Fruit fly (Drosophila melanogaster) whole organism, pupa: Measurements from ENCODE around the gene Sema1a.

Source experiments
- CG10348 ChIP-seq: fragments of 200-800 bp; sonication (Bioruptor generic); IDR thresholded peaks from 2 replicates; pipeline ENCODE4 v1.3.6; 2022; ENCODE audit warnings: missing biosample characterization, missing genetic modification characterization
- CG12605 ChIP-seq: fragments of 200-800 bp; sonication (Bioruptor generic); IDR thresholded peaks from 2 replicates; pipeline ENCODE4 v1.3.6; 2022; ENCODE audit warnings: missing biosample characterization, missing genetic modification characterization
- CG13204 ChIP-seq: fragments of 200-800 bp; sonication (Bioruptor generic); optimal IDR thresholded peaks from 2 replicates; lab custom pipeline; 2018; ENCODE audit warnings: missing biosample characterization, mild to moderate bottlenecking, missing genetic modification characterization, moderate library complexity
- CG14655 ChIP-seq: fragments of 200-800 bp; sonication (Bioruptor generic); optimal IDR thresholded peaks from 3 replicates; lab custom pipeline; 2017; ENCODE audit warnings: mild to moderate bottlenecking, missing biosample characterization, missing genetic modification reagents, missing genetic modification characterization
- CG15710 ChIP-seq: fragments of 200-800 bp; sonication (Bioruptor generic); optimal IDR thresholded peaks from 2 replicates; lab custom pipeline; 2018; ENCODE audit warnings: missing biosample characterization, mild to moderate bottlenecking, missing genetic modification characterization, moderate library complexity
- CG17806 ChIP-seq: fragments of 200-800 bp; sonication (Bioruptor generic); optimal IDR thresholded peaks from 2 replicates; lab custom pipeline; 2018; ENCODE audit warnings: missing biosample characterization, mild to moderate bottlenecking, missing genetic modification characterization, moderate library complexity
- CG32121 ChIP-seq: fragments of 200-800 bp; sonication (Bioruptor generic); IDR thresholded peaks from 2 replicates; pipeline ENCODE4 v1.3.6; 2022; ENCODE audit warnings: missing biosample characterization, missing genetic modification characterization
- CG34367 ChIP-seq: fragments of 200-800 bp; sonication (Bioruptor generic); optimal IDR thresholded peaks from 2 replicates; lab custom pipeline; 2018; ENCODE audit warnings: missing biosample characterization, mild to moderate bottlenecking, missing genetic modification characterization
- CG4496 ChIP-seq: fragments of 200-800 bp; sonication (Bioruptor generic); IDR thresholded peaks from 3 replicates; pipeline ENCODE4 v1.3.6; 2022; ENCODE audit warnings: missing biosample characterization, missing genetic modification characterization
- CG8159 ChIP-seq: fragments of 200-800 bp; sonication (Bioruptor generic); optimal IDR thresholded peaks from 3 replicates; lab custom pipeline; 2018; ENCODE audit warnings: missing biosample characterization, mild to moderate bottlenecking, missing genetic modification characterization, moderate library complexity
- CG8301 ChIP-seq: fragments of 200-800 bp; sonication (Bioruptor generic); optimal IDR thresholded peaks from 2 replicates; lab custom pipeline; 2018; ENCODE audit warnings: missing biosample characterization, mild to moderate bottlenecking, missing genetic modification characterization
- CG9948 ChIP-seq: fragments of 200-800 bp; sonication (Bioruptor generic); optimal IDR thresholded peaks from 2 replicates; lab custom pipeline; 2018; ENCODE audit warnings: missing biosample characterization, mild to moderate bottlenecking, missing genetic modification characterization, moderate library complexity
- D1 ChIP-seq: fragments of 200-800 bp; sonication (Bioruptor generic); optimal IDR thresholded peaks from 2 replicates; lab custom pipeline; 2018; ENCODE audit warnings: missing biosample characterization, mild to moderate bottlenecking, missing genetic modification characterization, moderate library complexity
- EcR ChIP-seq: fragments of 200-800 bp; sonication (Bioruptor generic); optimal IDR thresholded peaks from 3 replicates; lab custom pipeline; 2019; ENCODE audit warnings: missing biosample characterization, missing genetic modification characterization, mild to moderate bottlenecking, moderate library complexity, missing genetic modification reagents
- Ets98B ChIP-seq: fragments of 200-800 bp; sonication (Bioruptor generic); IDR thresholded peaks from 2 replicates; pipeline ENCODE4 v1.3.6; 2022; ENCODE audit warnings: missing biosample characterization, missing genetic modification characterization
- Pif1A ChIP-seq: fragments of 200-800 bp; sonication (Bioruptor generic); optimal IDR thresholded peaks from 3 replicates; lab custom pipeline; 2016; ENCODE audit warnings: missing biosample characterization, missing genetic modification characterization
- Pif1B ChIP-seq: fragments of 200-800 bp; sonication (Bioruptor generic); optimal IDR thresholded peaks from 3 replicates; lab custom pipeline; 2016; ENCODE audit warnings: missing biosample characterization, missing genetic modification characterization
- Snoo ChIP-seq: fragments of 200-800 bp; sonication (Bioruptor generic); optimal IDR thresholded peaks from 3 replicates; lab custom pipeline; 2017; ENCODE audit warnings: missing biosample characterization, mild to moderate bottlenecking, missing genetic modification characterization, inconsistent platforms
- fd96Ca ChIP-seq: fragments of 200-800 bp; sonication (Bioruptor generic); IDR thresholded peaks from 3 replicates; pipeline ENCODE4 v1.3.6; 2022; ENCODE audit warnings: missing biosample characterization, missing genetic modification characterization
- gl ChIP-seq: fragments of 200-800 bp; sonication (Bioruptor generic); optimal IDR thresholded peaks from 2 replicates; lab custom pipeline; 2018; ENCODE audit warnings: missing biosample characterization, mild to moderate bottlenecking, missing genetic modification characterization
- rn ChIP-seq: fragments of 200-800 bp; sonication (Bioruptor generic); IDR thresholded peaks from 2 replicates; pipeline ENCODE4 v1.3.6; 2022; ENCODE audit warnings: missing biosample characterization, missing genetic modification characterization

Sema1a gene

DNA sequence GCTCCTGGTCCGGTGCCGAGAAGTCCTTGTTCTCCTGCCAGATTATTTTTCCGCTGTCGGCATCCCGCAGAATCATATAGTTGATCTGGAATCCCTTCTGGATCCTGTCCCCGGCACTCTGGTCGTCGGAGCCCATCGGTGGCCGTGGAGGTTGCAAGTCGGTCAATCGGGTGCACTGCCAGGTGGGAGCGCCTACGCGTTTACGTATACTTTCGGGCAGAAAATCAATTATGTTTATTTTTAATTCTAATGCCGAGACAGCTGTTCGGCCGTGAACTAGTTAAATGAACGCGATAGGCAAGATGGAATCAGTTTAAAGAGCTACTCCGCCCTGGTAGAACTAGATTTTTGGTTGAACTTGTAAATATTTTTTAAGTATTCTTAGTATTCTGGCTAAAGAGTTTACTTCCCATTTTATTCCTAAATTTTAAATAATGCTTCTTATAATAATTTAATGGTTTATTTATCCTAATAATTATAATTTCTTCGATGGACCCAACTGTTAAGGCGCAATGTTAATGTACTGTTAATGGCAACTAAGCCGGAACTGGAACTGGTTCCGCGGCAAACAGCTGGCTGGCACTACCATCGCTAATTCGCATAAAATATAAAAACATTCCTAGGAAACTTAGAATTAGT lies 143.8 kb downstream of the Sema1a start, which contains the start of the genes PrBP and Trs23:
Gene PrBP (minus strand): TSS at position 288 of the 639 bp plus-strand sequence.
Gene Trs23 (plus strand): TSS at position 564 of the 639 bp plus-strand sequence.
- TF ChIP-seq CG8159 (no peak), CG34367 (tag; lab: Kevin White, UChicago) (no peak)

- TF ChIP-seq CG15710 (tag; lab: Kevin White, UChicago), result no peak
- TF ChIP-seq fd96Ca (GFP tag; lab: Robert Waterston, UW), result no peak
- no peak for TF ChIP-seq CG8159
- no peak for TF ChIP-seq Pif1B (GFP tag; lab: Kevin White, UChicago)
- TF ChIP-seq CG12605 (GFP tag; lab: Robert Waterston, UW), result no peak
Measured at dm6 chr2L:8689853-8690252, 147.9 kb downstream of the Sema1a start.

DNA sequence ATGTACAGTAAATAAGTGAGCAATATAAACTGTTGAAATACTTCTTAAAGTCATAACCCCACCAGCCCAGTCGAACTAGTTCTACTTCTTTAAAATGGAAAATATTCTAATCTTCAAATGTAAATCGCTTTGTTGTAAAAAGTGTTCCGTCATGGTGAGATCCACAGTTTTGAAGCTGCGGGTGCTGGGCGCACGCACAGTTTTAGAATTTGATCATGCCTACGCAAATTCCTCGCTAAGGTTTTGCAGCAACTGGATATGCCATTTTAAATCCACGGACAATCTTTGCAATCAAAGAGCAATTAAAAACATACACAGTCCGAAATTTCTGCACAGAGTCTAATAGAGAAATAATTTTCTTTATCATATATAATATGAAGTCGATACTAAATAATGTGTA lies 148.4 kb downstream of the Sema1a start:
- TF ChIP-seq CG14655 (GFP tag; lab: Kevin White, UChicago), result no peak

DNA sequence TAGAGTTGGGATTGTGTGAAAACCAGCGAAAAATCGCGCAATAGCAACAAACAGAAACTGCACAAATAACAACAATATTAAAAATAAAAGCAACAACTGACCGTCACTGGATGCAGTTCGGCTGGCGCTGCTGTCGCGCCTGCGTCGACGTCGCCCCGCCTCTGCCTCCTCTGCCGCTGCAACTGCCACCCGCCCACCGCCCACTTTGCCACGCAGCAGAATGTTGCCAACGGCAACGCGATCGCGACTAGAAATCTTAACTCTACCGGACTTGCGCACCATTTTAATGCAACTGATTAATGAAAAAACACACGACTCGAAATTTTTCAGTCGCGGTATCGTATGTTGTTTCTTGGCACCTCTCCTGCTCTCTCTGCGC lies 149.0 kb downstream of the Sema1a start:
- TF ChIP-seq rn (GFP tag; lab: Robert Waterston, UW), result no peak
- TF ChIP-seq CG4496 (GFP tag; lab: Robert Waterston, UW), result no peak
- no peak for TF ChIP-seq Ets98B (GFP tag; lab: Robert Waterston, UW)
- no peak for TF ChIP-seq CG12605 (GFP tag; lab: Robert Waterston, UW)
- no peak for TF ChIP-seq D1
- TF ChIP-seq CG34367 (tag; lab: Kevin White, UChicago), result no peak
- no peak for TF ChIP-seq Pif1A (GFP tag; lab: Kevin White, UChicago)
- TF ChIP-seq CG14655 (GFP tag; lab: Kevin White, UChicago), result no peak
- no peak for TF ChIP-seq EcR
- no peak for TF ChIP-seq CG13204
- no peak for TF ChIP-seq gl (tag; lab: Kevin White, UChicago)
- no peak for TF ChIP-seq CG32121 (GFP tag; lab: Robert Waterston, UW)
- TF ChIP-seq CG17806 (tag; lab: Kevin White, UChicago), result no peak
- TF ChIP-seq CG9948 (tag; lab: Kevin White, UChicago), result no peak

- peak; percentile 27; the same call in 1 of the 2 replicates for TF ChIP-seq Ets98B (GFP tag; lab: Robert Waterston, UW)
- peak; percentile 46; the same call in 1 of the 3 replicates for TF ChIP-seq CG4496 (GFP tag; lab: Robert Waterston, UW)
- peak; percentile 61 for TF ChIP-seq CG32121 (GFP tag; lab: Robert Waterston, UW)
- TF ChIP-seq CG8301 (tag; lab: Kevin White, UChicago), result peak; percentile 87
- peak; percentile 83 for TF ChIP-seq Pif1A (GFP tag; lab: Kevin White, UChicago)
- peak; percentile 81 for TF ChIP-seq D1
- TF ChIP-seq fd96Ca (GFP tag; lab: Robert Waterston, UW), result peak; percentile 75; the same call in 2 of the 3 replicates
- no peak; the same call in 1 of the 2 replicates for TF ChIP-seq CG12605 (GFP tag; lab: Robert Waterston, UW)
- peak; percentile 92 for TF ChIP-seq Snoo
- peak; percentile 95 for TF ChIP-seq CG8159
- TF ChIP-seq Pif1B (GFP tag; lab: Kevin White, UChicago), result peak; percentile 94
- peak; percentile 83 for TF ChIP-seq CG17806 (tag; lab: Kevin White, UChicago)
- peak; percentile 57; the same call in 1 of the 2 replicates for TF ChIP-seq CG10348
- peak; percentile 93 for TF ChIP-seq CG14655 (GFP tag; lab: Kevin White, UChicago)
- peak; percentile 77 for TF ChIP-seq CG13204
- no peak for TF ChIP-seq rn (GFP tag; lab: Robert Waterston, UW)
- no peak for TF ChIP-seq EcR
- peak; percentile 89 for TF ChIP-seq CG9948 (tag; lab: Kevin White, UChicago)
- peak; percentile 92 for TF ChIP-seq CG15710 (tag; lab: Kevin White, UChicago)
- TF ChIP-seq CG34367 (tag; lab: Kevin White, UChicago), result peak; percentile 86
- TF ChIP-seq gl (tag; lab: Kevin White, UChicago), result no peak
Measured at dm6 chr2L:8691292-8691975, 149.5 kb downstream of the Sema1a start.

DNA sequence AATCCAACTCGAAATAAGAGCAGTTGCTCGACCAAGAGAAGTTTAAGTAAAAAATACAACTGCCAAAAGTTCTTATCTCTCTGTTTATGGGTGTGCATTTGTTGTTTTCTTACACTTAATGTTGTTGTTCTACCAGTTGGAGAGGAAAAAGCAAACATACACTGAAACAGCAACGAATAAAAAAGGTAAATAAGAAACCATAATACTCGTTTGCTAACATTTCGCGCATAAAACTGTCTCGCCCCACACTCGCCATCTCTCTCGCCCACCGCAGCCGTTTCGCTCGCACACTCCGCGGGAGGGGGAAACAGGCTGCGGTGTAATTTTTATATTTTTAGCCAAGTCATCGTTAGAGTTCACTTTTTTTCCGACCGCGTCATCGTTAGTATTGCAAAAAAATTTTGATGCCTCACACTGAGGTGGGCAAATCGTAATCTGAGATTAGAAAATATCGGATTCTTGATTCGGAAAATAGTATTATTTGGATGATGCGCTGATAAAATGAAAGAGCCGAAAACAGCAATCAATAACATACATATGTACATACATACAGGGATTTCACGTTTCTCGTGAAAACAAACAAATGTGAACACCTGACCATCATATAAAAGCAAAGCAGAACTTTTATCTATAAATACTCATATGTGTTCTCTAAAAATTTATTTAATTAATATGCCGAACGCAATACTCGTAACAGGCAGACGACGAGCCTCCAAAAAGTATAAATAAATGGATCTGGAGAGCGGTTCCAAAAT lies 150.7 kb downstream of the Sema1a start:
- TF ChIP-seq CG12605 (GFP tag; lab: Robert Waterston, UW), result no peak; the same call in 1 of the 2 replicates
- TF ChIP-seq CG15710 (tag; lab: Kevin White, UChicago), result no peak
- peak; percentile 35 for TF ChIP-seq Snoo
- no peak for TF ChIP-seq Pif1B (GFP tag; lab: Kevin White, UChicago)
- TF ChIP-seq CG17806 (tag; lab: Kevin White, UChicago), result no peak
- TF ChIP-seq gl (tag; lab: Kevin White, UChicago), result no peak
- 0 out of 3 replicates have a peak, but pooled peaks have one; percentile 26 for TF ChIP-seq fd96Ca (GFP tag; lab: Robert Waterston, UW)
- TF ChIP-seq CG9948 (tag; lab: Kevin White, UChicago), result no peak
- peak; percentile 55; the same call in 1 of the 2 replicates for TF ChIP-seq Ets98B (GFP tag; lab: Robert Waterston, UW)
- TF ChIP-seq CG4496 (GFP tag; lab: Robert Waterston, UW), result peak; percentile 48; the same call in 2 of the 3 replicates
- no peak for TF ChIP-seq CG32121 (GFP tag; lab: Robert Waterston, UW)
